Worm (Caenorhabditis elegans) whole organism, late embryonic: ENCODE results near the gene xbx-5.

Source experiments
- C38D4.7 ChIP-seq: fragments of 200-800 bp; sonication (Bioruptor generic); optimal IDR thresholded peaks from 2 replicates; lab custom pipeline; 2018; ENCODE audit warnings: mild to moderate bottlenecking, missing genetic modification characterization, moderate library complexity, missing compliant biosample characterization
- K09A11.1 ChIP-seq: sonication (generic microtip); optimal IDR thresholded peaks from 2 replicates; lab custom pipeline; 2017; ENCODE audit warnings: antibody characterized with exemption, mild to moderate bottlenecking, missing genetic modification characterization, missing compliant biosample characterization; ENCODE audit not compliant: insufficient read depth
- T23F11.4 ChIP-seq: fragments of 200-800 bp; sonication (Bioruptor generic); optimal IDR thresholded peaks from 2 replicates; lab custom pipeline; 2018; ENCODE audit warnings: mild to moderate bottlenecking, missing genetic modification characterization, missing compliant biosample characterization
- Y22D7AL.16 ChIP-seq: sonication (generic microtip); optimal IDR thresholded peaks from 2 replicates; lab custom pipeline; 2016; ENCODE audit warnings: missing genetic modification characterization, missing compliant biosample characterization
- ahr-1 ChIP-seq: sonication (generic microtip); optimal IDR thresholded peaks from 2 replicates; lab custom pipeline; 2016; ENCODE audit warnings: missing genetic modification characterization, missing compliant biosample characterization
- ceh-19 ChIP-seq: fragments of 200-800 bp; sonication (Bioruptor generic); optimal IDR thresholded peaks from 2 replicates; lab custom pipeline; 2018; ENCODE audit warnings: mild to moderate bottlenecking, missing genetic modification characterization, missing compliant biosample characterization
- ceh-2 ChIP-seq: sonication (generic microtip); optimal IDR thresholded peaks from 2 replicates; lab custom pipeline; 2016; ENCODE audit warnings: missing genotype, missing genetic modification characterization, missing compliant biosample characterization
- ceh-22 ChIP-seq: sonication (generic microtip); optimal IDR thresholded peaks from 2 replicates; lab custom pipeline; 2017; ENCODE audit warnings: missing biosample characterization, missing genetic modification characterization
- ceh-24 ChIP-seq: sonication (generic microtip); optimal IDR thresholded peaks from 2 replicates; lab custom pipeline; 2016; ENCODE audit warnings: mild to moderate bottlenecking, missing genetic modification characterization, missing compliant biosample characterization
- ceh-34 ChIP-seq: sonication (generic microtip); optimal IDR thresholded peaks from 2 replicates; lab custom pipeline; 2016; ENCODE audit warnings: mild to moderate bottlenecking, missing genetic modification characterization, missing compliant biosample characterization
- ceh-45 ChIP-seq: fragments of 200-800 bp; sonication (Bioruptor generic); IDR thresholded peaks from 2 replicates; pipeline ENCODE4 v1.3.6; 2022; ENCODE audit warnings: missing genetic modification reagents, missing genetic modification characterization, missing compliant biosample characterization
- ceh-6 ChIP-seq: fragments of 200-800 bp; sonication (Bioruptor generic); optimal IDR thresholded peaks from 2 replicates; lab custom pipeline; 2018; ENCODE audit warnings: mild to moderate bottlenecking, missing genetic modification characterization, missing compliant biosample characterization
- elt-2 ChIP-seq: sonication (generic microtip); optimal IDR thresholded peaks from 2 replicates; lab custom pipeline; 2016; ENCODE audit warnings: missing genetic modification reagents, missing genetic modification characterization, missing compliant biosample characterization
- fax-1 ChIP-seq: sonication (generic microtip); optimal IDR thresholded peaks from 2 replicates; lab custom pipeline; 2016; ENCODE audit warnings: missing genotype, missing genetic modification characterization, missing compliant biosample characterization
- fkh-10 ChIP-seq: fragments of 150-350 bp; optimal IDR thresholded peaks from 2 replicates; lab custom pipeline; 2014; ENCODE audit warnings: missing biosample characterization, missing genetic modification reagents, missing genetic modification characterization
- hlh-13 ChIP-seq: fragments of 200-800 bp; sonication (Bioruptor generic); optimal IDR thresholded peaks from 2 replicates; lab custom pipeline; 2018; ENCODE audit warnings: mild to moderate bottlenecking, missing genetic modification characterization, missing compliant biosample characterization
- hlh-15 ChIP-seq: sonication (generic microtip); optimal IDR thresholded peaks from 2 replicates; lab custom pipeline; 2016; ENCODE audit warnings: missing genetic modification characterization, missing compliant biosample characterization
- hlh-8 ChIP-seq: sonication (generic microtip); optimal IDR thresholded peaks from 2 replicates; lab custom pipeline; 2016; ENCODE audit warnings: missing genotype, missing genetic modification characterization, missing compliant biosample characterization
- madf-2 ChIP-seq: sonication (generic microtip); optimal IDR thresholded peaks from 2 replicates; lab custom pipeline; 2017; ENCODE audit warnings: missing genetic modification characterization, missing compliant biosample characterization
- nfya-1 ChIP-seq: sonication (generic microtip); optimal IDR thresholded peaks from 2 replicates; lab custom pipeline; 2017; ENCODE audit warnings: missing genetic modification characterization, mild to moderate bottlenecking, missing compliant biosample characterization, antibody characterized with exemption, moderate library complexity
- nhr-11 ChIP-seq: fragments of 150-350 bp; optimal IDR thresholded peaks from 2 replicates; lab custom pipeline; 2014; ENCODE audit warnings: missing biosample characterization, missing genetic modification characterization
- nhr-232 ChIP-seq: sonication (generic microtip); optimal IDR thresholded peaks from 2 replicates; lab custom pipeline; 2016; ENCODE audit warnings: missing genetic modification characterization, missing compliant biosample characterization
- npax-4 ChIP-seq: sonication (generic microtip); optimal IDR thresholded peaks from 2 replicates; lab custom pipeline; 2016; ENCODE audit warnings: missing genetic modification characterization, missing compliant biosample characterization
- odd-2 ChIP-seq: sonication (generic microtip); optimal IDR thresholded peaks from 2 replicates; lab custom pipeline; 2017; ENCODE audit warnings: antibody characterized with exemption, mild to moderate bottlenecking, missing genetic modification characterization, missing compliant biosample characterization
- pag-3 ChIP-seq: sonication (generic microtip); optimal IDR thresholded peaks from 2 replicates; lab custom pipeline; 2016; ENCODE audit warnings: missing compliant biosample characterization, missing genetic modification characterization, borderline replicate concordance
- pat-9 ChIP-seq: fragments of 200-800 bp; sonication (Bioruptor generic); optimal IDR thresholded peaks from 2 replicates; lab custom pipeline; 2018; ENCODE audit warnings: mild to moderate bottlenecking, missing genetic modification characterization, moderate library complexity, missing compliant biosample characterization
- pax-1 ChIP-seq: fragments of 150-350 bp; optimal IDR thresholded peaks from 2 replicates; lab custom pipeline; 2014; ENCODE audit warnings: missing biosample characterization, missing genetic modification characterization
- pha-2 ChIP-seq: sonication (generic microtip); optimal IDR thresholded peaks from 2 replicates; lab custom pipeline; 2017; ENCODE audit warnings: mild to moderate bottlenecking, missing genetic modification characterization, missing compliant biosample characterization
- pros-1 ChIP-seq: fragments of 150-350 bp; optimal IDR thresholded peaks from 2 replicates; lab custom pipeline; 2014; ENCODE audit warnings: missing biosample characterization, missing genetic modification reagents, missing genetic modification characterization
- ref-2 ChIP-seq: sonication (generic microtip); optimal IDR thresholded peaks from 2 replicates; lab custom pipeline; 2016; ENCODE audit warnings: missing genetic modification characterization, missing compliant biosample characterization
- sox-4 ChIP-seq: sonication (generic microtip); optimal IDR thresholded peaks from 2 replicates; lab custom pipeline; 2017; ENCODE audit warnings: mild to moderate bottlenecking, missing genetic modification characterization, inconsistent platforms, missing compliant biosample characterization
- syd-9 ChIP-seq: sonication (generic microtip); optimal IDR thresholded peaks from 2 replicates; lab custom pipeline; 2016; ENCODE audit warnings: mild to moderate bottlenecking, missing genetic modification characterization, moderate library complexity, missing compliant biosample characterization
- tbx-7 ChIP-seq: sonication (generic microtip); optimal IDR thresholded peaks from 2 replicates; lab custom pipeline; 2016; ENCODE audit warnings: missing genotype, missing genetic modification characterization, missing compliant biosample characterization
- ttx-3 ChIP-seq: sonication (generic microtip); optimal IDR thresholded peaks from 2 replicates; lab custom pipeline; 2016; ENCODE audit warnings: missing genetic modification reagents, missing genetic modification characterization, missing compliant biosample characterization
- unc-42 ChIP-seq: sonication (generic microtip); optimal IDR thresholded peaks from 2 replicates; lab custom pipeline; 2016; ENCODE audit warnings: missing genotype, missing genetic modification characterization, missing compliant biosample characterization
- unc-86 ChIP-seq: sonication (generic microtip); optimal IDR thresholded peaks from 2 replicates; lab custom pipeline; 2016; ENCODE audit warnings: missing genetic modification characterization, missing compliant biosample characterization
- zip-5 ChIP-seq: sonication (generic microtip); optimal IDR thresholded peaks from 2 replicates; lab custom pipeline; 2016; ENCODE audit warnings: missing genetic modification characterization, missing compliant biosample characterization
- ztf-16 ChIP-seq: sonication (generic microtip); optimal IDR thresholded peaks from 2 replicates; lab custom pipeline; 2017; ENCODE audit warnings: missing genetic modification characterization, missing compliant biosample characterization

Gene xbx-5

ce11 chrIII:3809008-3809407 is 4.7 kb upstream of the xbx-5 start, which contains the start of gene toh-1:
Gene toh-1 (minus strand): TSS chrIII:3809030.
- TF ChIP-seq pat-9 (tag; lab: Kevin White, UChicago) (no peak), tbx-7 (no peak), fkh-10 (no peak), madf-2 (no peak), unc-86 (tag; lab: Kevin White, UChicago) (no peak), syd-9 (tag; lab: Kevin White, UChicago) (no peak), hlh-8 (tag; lab: Kevin White, UChicago) (no peak), ceh-19 (GFP tag; lab: Kevin White, UChicago) (no peak)
- TF ChIP-seq, all 69 proteins: peak for 0

DNA sequence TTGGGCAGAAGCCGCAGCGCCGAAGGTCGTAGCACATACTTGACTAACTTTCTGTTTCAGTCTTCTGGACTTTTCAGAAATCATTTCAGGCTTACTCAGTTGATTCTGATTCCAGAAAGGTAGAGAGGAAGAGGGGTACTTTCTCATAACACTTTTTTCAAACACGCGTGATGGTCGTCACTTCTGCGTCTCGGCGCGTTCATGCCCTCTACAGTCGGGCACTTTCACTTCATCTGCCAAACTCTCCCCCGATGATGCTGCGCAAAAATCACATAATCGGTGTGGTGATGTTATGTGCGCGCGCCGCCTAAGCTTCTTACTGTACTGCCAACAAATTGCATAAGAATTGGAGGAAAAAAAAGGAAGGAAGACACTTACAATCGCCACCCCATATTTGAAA is 3.3 kb upstream of the xbx-5 start:
- no peak for TF ChIP-seq C38D4.7
- TF ChIP-seq ceh-6 (GFP tag; lab: Kevin White, UChicago): no peak
- TF ChIP-seq unc-86 (tag; lab: Kevin White, UChicago): no peak
- TF ChIP-seq nhr-11 (tag; lab: Kevin White, UChicago): no peak
- TF ChIP-seq tbx-7: no peak
- TF ChIP-seq zip-5 (tag; lab: Kevin White, UChicago): no peak
- no peak for TF ChIP-seq fax-1 (tag; lab: Kevin White, UChicago)
- TF ChIP-seq elt-2 (tag; lab: Kevin White, UChicago): no peak
- TF ChIP-seq ceh-24: no peak
- TF ChIP-seq fkh-10: no peak
- no peak for TF ChIP-seq sox-4 (tag; lab: Kevin White, UChicago)
- no peak for TF ChIP-seq ceh-22 (tag; lab: Kevin White, UChicago)
- TF ChIP-seq ttx-3 (tag; lab: Kevin White, UChicago): no peak
- TF ChIP-seq pag-3: no peak
- TF ChIP-seq npax-4 (tag; lab: Kevin White, UChicago): no peak
- TF ChIP-seq odd-2 (tag; lab: Kevin White, UChicago): no peak
- TF ChIP-seq nfya-1 (tag; lab: Kevin White, UChicago): no peak

DNA sequence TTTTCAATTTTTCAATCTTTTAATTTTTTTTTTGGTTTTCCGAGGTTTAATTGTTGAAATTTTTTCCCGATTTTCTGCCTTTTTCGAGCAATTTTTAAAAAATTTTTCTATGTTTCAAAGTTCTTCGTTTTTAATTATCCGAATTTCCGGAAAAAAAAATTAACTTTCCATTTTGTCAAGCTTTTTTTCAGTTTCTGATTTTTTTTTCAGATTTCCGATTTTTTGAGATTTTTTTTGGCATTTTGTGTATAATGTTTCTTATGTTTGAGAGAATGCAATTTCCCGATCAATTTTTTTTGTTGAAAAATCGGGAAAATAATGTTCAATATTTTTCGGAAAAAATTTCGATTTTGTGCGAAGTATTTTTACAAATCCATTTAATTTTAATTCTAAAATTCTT is 2.6 kb upstream of the xbx-5 start:
- no peak for TF ChIP-seq pax-1
- TF ChIP-seq ceh-34: no peak
- TF ChIP-seq T23F11.4 (GFP tag; lab: Kevin White, UChicago): no peak
- TF ChIP-seq ref-2 (tag; lab: Kevin White, UChicago): no peak
- TF ChIP-seq K09A11.1 (tag; lab: Kevin White, UChicago): no peak
- no peak for TF ChIP-seq nhr-11 (tag; lab: Kevin White, UChicago)
- TF ChIP-seq ztf-16 (tag; lab: Kevin White, UChicago): no peak
- no peak for TF ChIP-seq Y22D7AL.16 (tag; lab: Kevin White, UChicago)
- TF ChIP-seq hlh-15 (tag; lab: Kevin White, UChicago): no peak
- TF ChIP-seq ceh-45 (GFP tag; lab: Robert Waterston, UW): no peak
- TF ChIP-seq fax-1 (tag; lab: Kevin White, UChicago): no peak
- TF ChIP-seq pha-2 (tag; lab: Kevin White, UChicago): no peak
- no peak for TF ChIP-seq hlh-13 (GFP tag; lab: Kevin White, UChicago)
- TF ChIP-seq odd-2 (tag; lab: Kevin White, UChicago): no peak
- no peak for TF ChIP-seq unc-42 (tag; lab: Kevin White, UChicago)
- TF ChIP-seq pros-1 (tag; lab: Kevin White, UChicago): no peak
- TF ChIP-seq nhr-232 (tag; lab: Kevin White, UChicago): no peak
- TF ChIP-seq ahr-1: no peak

DNA sequence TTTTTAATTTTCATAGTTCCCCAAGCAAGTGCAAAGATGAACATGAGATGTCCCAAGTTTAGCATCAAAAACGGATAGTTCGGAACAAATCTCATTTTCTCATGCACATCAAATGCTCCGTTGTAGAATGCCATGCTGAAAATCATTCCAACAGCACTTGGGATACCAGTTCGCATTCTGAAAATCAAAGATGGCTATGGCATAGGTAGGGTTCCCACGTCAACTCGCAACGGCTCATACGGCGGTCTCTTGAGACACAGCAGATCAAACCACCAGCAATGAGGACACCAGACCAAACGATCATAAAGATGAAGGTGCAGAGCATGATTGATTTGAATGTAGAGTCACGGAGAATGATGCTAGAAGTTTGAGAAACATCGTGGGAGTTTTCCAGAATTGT is 1.2 kb downstream of the xbx-5 start:
- no peak for TF ChIP-seq Y22D7AL.16 (tag; lab: Kevin White, UChicago)
- no peak for TF ChIP-seq ceh-2 (tag; lab: Kevin White, UChicago)
- no peak for TF ChIP-seq pros-1 (tag; lab: Kevin White, UChicago)
